Worm (Caenorhabditis elegans): ENCODE results near the gene R07C12.1.
"Not testable (repeated sequence)": the region's sequence is repeated elsewhere in the genome, so short reads cannot be mapped to it uniquely, and the experiment has no call there.

The R07C12.1 gene

ce11 chrIV:4176659-4177058, 24.4 kb downstream of the R07C12.1 start:
- TF ChIP-seq lin-38 (GFP tag; IDR thresholded peaks at IDR 0.05), result peak; percentile 25; the same call in 1 of the 2 replicates
- no peak for TF ChIP-seq hif-1 (tag; optimal IDR thresholded peaks at IDR 0.05)
- peak; percentile 71 for TF ChIP-seq F49E8.2 (tag; optimal IDR thresholded peaks at IDR 0.05; ENCODE audit: borderline replicate concordance)
- no peak for TF ChIP-seq mxl-3 (GFP tag; optimal IDR thresholded peaks at IDR 0.05)
- peak; percentile 19 for TF ChIP-seq T20F7.1 (GFP tag; optimal IDR thresholded peaks at IDR 0.05)
- no peak for TF ChIP-seq ceh-82 (tag; optimal IDR thresholded peaks at IDR 0.05)
- TF ChIP-seq Y48G9A.11 (GFP tag; IDR thresholded peaks at IDR 0.05), result peak; percentile 97

- TF ChIP-seq arid-1 (GFP tag; conservative IDR thresholded peaks at IDR 0.05) (no peak), saeg-2 (GFP tag; IDR thresholded peaks at IDR 0.05) (no peak), F49E8.2 (tag; optimal IDR thresholded peaks at IDR 0.05; ENCODE audit: borderline replicate concordance) (no peak), Y48G9A.11 (GFP tag; IDR thresholded peaks at IDR 0.05) (peak; percentile 89), ceh-62 (tag; optimal IDR thresholded peaks at IDR 0.05) (no peak)
Measured at ce11 chrIV:4177560-4177959, 25.3 kb downstream of the R07C12.1 start.

- TF ChIP-seq saeg-2 (GFP tag; IDR thresholded peaks at IDR 0.05) (no peak), ZK337.2 (GFP tag; IDR thresholded peaks at IDR 0.05) (no peak), madf-9 (GFP tag; conservative IDR thresholded peaks at IDR 0.05) (no peak), Y48G9A.11 (GFP tag; IDR thresholded peaks at IDR 0.05) (0 out of 2 replicates have a peak, but pooled peaks have one; percentile 19), ceh-62 (tag; optimal IDR thresholded peaks at IDR 0.05) (no peak), dmd-9 (GFP tag; IDR thresholded peaks at IDR 0.05) (no peak), snpc-4 (tag; optimal IDR thresholded peaks at IDR 0.05) (no peak)
Measured at ce11 chrIV:4178424-4178823, 26.2 kb downstream of the R07C12.1 start, which contains the start of gene tsen-34. Gene tsen-34, plus strand, starts transcription at chrIV:4178457.

- TF ChIP-seq hmg-1.1 (GFP tag; IDR thresholded peaks at IDR 0.05) (0 out of 2 replicates have a peak, but pooled peaks have one; percentile 25), lin-38 (GFP tag; IDR thresholded peaks at IDR 0.05) (peak; percentile 87)
Measured at ce11 chrIV:4180032-4180431, 27.8 kb downstream of the R07C12.1 start.

- TF ChIP-seq dmd-6 (GFP tag; IDR thresholded peaks at IDR 0.05) (peak; percentile 95), lin-29 (GFP tag; IDR thresholded peaks at IDR 0.05) (peak; percentile 98), D1046.2 (GFP tag; IDR thresholded peaks at IDR 0.05) (peak; percentile 96), madf-5 (GFP tag; IDR thresholded peaks at IDR 0.05) (peak in 1 of 2 experiments; percentile 88; a peak in 2 of 4 replicates), pha-4 (GFP tag; IDR thresholded peaks at IDR 0.05) (peak; percentile 85), arid-1 (GFP tag; conservative IDR thresholded peaks at IDR 0.05) (peak; percentile 84), hmg-1.1 (GFP tag; IDR thresholded peaks at IDR 0.05) (peak; percentile 98), ctbp-1 (GFP tag; IDR thresholded peaks at IDR 0.05) (peak; percentile 92), lin-1 (GFP tag; IDR thresholded peaks at IDR 0.05) (0 out of 2 replicates have a peak, but pooled peaks have one; percentile 43), T26A8.4 (GFP tag; IDR thresholded peaks at IDR 0.05) (peak; percentile 96), hlh-11 (tag; optimal IDR thresholded peaks at IDR 0.05) (peak; percentile 3), tra-1 (GFP tag; IDR thresholded peaks at IDR 0.05) (peak; percentile 95), dmd-9 (GFP tag; IDR thresholded peaks at IDR 0.05) (peak; percentile 95), daf-8 (GFP tag; IDR thresholded peaks at IDR 0.05) (peak; percentile 82; the same call in 1 of the 2 replicates), mdt-29 (GFP tag; IDR thresholded peaks at IDR 0.05) (peak; percentile 83), nhr-41 (GFP tag; IDR thresholded peaks at IDR 0.05) (0 out of 2 replicates have a peak, but pooled peaks have one; percentile 30), php-3 (GFP tag; IDR thresholded peaks at IDR 0.05) (peak; percentile 92), mes-2 (tag; optimal IDR thresholded peaks at IDR 0.05; ENCODE audit: poor library complexity, severe bottlenecking) (peak; percentile 53), ZK337.2 (GFP tag; IDR thresholded peaks at IDR 0.05) (peak; percentile 82), dpl-1 (GFP tag; optimal IDR thresholded peaks at IDR 0.05) (peak; percentile 33), saeg-2 (GFP tag; IDR thresholded peaks at IDR 0.05) (peak; percentile 88), lsy-2 (tag; optimal IDR thresholded peaks at IDR 0.05) (peak; percentile 28 to 77), mxl-2 (GFP tag; conservative IDR thresholded peaks at IDR 0.05) (0 out of 2 replicates have a peak, but pooled peaks have one; percentile 14), madf-9 (GFP tag; conservative IDR thresholded peaks at IDR 0.05) (peak; percentile 83), dmd-8 (GFP tag; IDR thresholded peaks at IDR 0.05) (0 out of 2 replicates have a peak, but pooled peaks have one; percentile 12), vab-7 (GFP tag; IDR thresholded peaks at IDR 0.05) (peak; percentile 81), rbr-2 (tag; optimal IDR thresholded peaks at IDR 0.05) (peak; percentile 32), lin-38 (GFP tag; IDR thresholded peaks at IDR 0.05) (peak; percentile 100), zfp-3 (GFP tag; conservative IDR thresholded peaks at IDR 0.05) (peak; percentile 93), Y48G9A.11 (GFP tag; IDR thresholded peaks at IDR 0.05) (peak; percentile 70), set-16 (GFP tag; IDR thresholded peaks at IDR 0.05) (peak; percentile 51; the same call in 1 of the 2 replicates)
- TF ChIP-seq pha-4 (tag; optimal IDR thresholded peaks at IDR 0.05), result not testable (repeated sequence)
Measured at ce11 chrIV:4184767-4185166, 32.5 kb downstream of the R07C12.1 start.

Data from whole organism, L4 larva.